Fruit fly (Drosophila melanogaster): ENCODE measurements around the gene Lgr4.

DNA sequence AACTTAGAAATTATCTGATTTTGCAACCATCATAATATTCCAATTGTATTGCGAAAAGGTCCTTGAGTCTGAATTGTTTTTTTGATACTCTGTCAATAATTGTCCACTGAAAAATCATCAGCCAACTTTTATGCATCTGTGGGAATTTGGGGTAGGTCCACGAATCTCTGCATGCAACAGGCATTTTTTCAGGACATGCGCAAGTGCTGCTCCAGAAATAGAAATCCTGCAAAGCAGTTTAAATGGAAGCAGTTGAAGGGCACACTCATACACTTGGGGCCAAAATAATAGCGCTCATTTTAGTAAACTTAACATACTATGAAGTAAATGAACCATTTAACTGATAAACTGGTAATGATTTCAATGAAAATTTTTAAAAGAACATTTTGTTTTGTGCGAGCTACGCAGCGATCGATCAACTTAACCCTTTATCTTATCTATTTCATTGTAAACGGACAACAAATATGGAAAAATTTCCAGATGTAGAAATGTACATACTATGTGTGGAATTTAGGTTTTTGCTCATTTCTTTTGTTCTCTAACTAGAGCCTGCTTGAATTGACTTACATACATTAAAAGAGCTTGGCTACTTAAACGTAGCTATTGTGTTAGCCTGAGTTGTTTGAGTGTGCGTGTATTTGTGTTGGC, 58.7 kb downstream of the Lgr4 start:
- TF ChIP-seq lab (GFP tag; optimal IDR thresholded peaks at IDR 0.05) (peak; percentile 81), CG15011 (GFP tag; optimal IDR thresholded peaks at IDR 0.05) (peak; percentile 69), pros (GFP tag; optimal IDR thresholded peaks at IDR 0.05) (no peak)

Data from whole organism, embryonic.